Worm (Caenorhabditis elegans) whole organism, L3 larva: ENCODE measurements around the gene C15B12.1.

ENCODE experiments used
- ama-1 ChIP-seq: fragments of 150-350 bp; optimal IDR thresholded peaks from 2 replicates; lab custom pipeline; 2018
- lin-15B ChIP-seq: fragments of 150-350 bp; optimal IDR thresholded peaks from 2 replicates; lab custom pipeline; 2014; ENCODE audit warnings: missing biosample characterization, missing genetic modification characterization
- nhr-237 ChIP-seq: fragments of 150-350 bp; optimal IDR thresholded peaks from 2 replicates; lab custom pipeline; 2014; ENCODE audit warnings: missing biosample characterization, missing genetic modification characterization
- unc-39 ChIP-seq: sonication (generic microtip); optimal IDR thresholded peaks from 4 replicates; lab custom pipeline; 2017; ENCODE audit warnings: missing biosample characterization, missing genetic modification characterization

ce11 chrX:6461729-6462128 lies 14.9 kb upstream of the C15B12.1 start, which contains the start of gene K04E7.1:
- TF ChIP-seq ama-1 (lab: Kevin White, UChicago) (no peak), lin-15B (tag; lab: Kevin White, UChicago) (no peak), unc-39 (tag; lab: Kevin White, UChicago) (no peak), nhr-237 (tag; lab: Kevin White, UChicago) (no peak)
